Fruit fly (Drosophila melanogaster) whole organism, embryonic: Measurements from ENCODE around the gene Nrd1.

ENCODE experiments used
- Atf6 ChIP-seq: fragments of 200-800 bp; sonication (Bioruptor generic); IDR thresholded peaks from 2 replicates; pipeline ENCODE4 v1.3.6; 2022; ENCODE audit warnings: missing biosample characterization, missing genetic modification characterization
- Blimp-1 ChIP-seq: fragments of 200-800 bp; sonication (Bioruptor generic); optimal IDR thresholded peaks from 3 replicates; lab custom pipeline; 2018; ENCODE audit warnings: missing biosample characterization, missing genetic modification characterization, mild to moderate bottlenecking, moderate library complexity, missing genetic modification reagents
- Bteb2 ChIP-seq: fragments of 200-800 bp; sonication (Bioruptor generic); optimal IDR thresholded peaks from 2 replicates; lab custom pipeline; 2016; ENCODE audit warnings: missing biosample characterization, missing genetic modification characterization
- CG10654 ChIP-seq: fragments of 200-800 bp; sonication (Bioruptor generic); optimal IDR thresholded peaks from 2 replicates; lab custom pipeline; 2016; ENCODE audit warnings: missing biosample characterization, missing genetic modification characterization
- CG11093 ChIP-seq: fragments of 200-800 bp; sonication (Bioruptor generic); IDR thresholded peaks from 3 replicates; pipeline ENCODE4 v1.3.6; 2022; ENCODE audit warnings: missing biosample characterization, missing genetic modification characterization
- CG12071 ChIP-seq: fragments of 200-800 bp; sonication (Bioruptor generic); optimal IDR thresholded peaks from 3 replicates; lab custom pipeline; 2018; ENCODE audit warnings: missing biosample characterization, mild to moderate bottlenecking, missing genetic modification characterization
- CG12299 ChIP-seq: fragments of 200-800 bp; sonication (Bioruptor generic); optimal IDR thresholded peaks from 2 replicates; lab custom pipeline; 2018; ENCODE audit warnings: missing biosample characterization, mild to moderate bottlenecking, missing genetic modification characterization
- CG15269 ChIP-seq: fragments of 200-800 bp; sonication (Bioruptor generic); optimal IDR thresholded peaks from 2 replicates; lab custom pipeline; 2018; ENCODE audit warnings: missing biosample characterization, mild to moderate bottlenecking, missing genetic modification characterization, moderate library complexity
- CG18011 ChIP-seq: fragments of 200-800 bp; sonication (Bioruptor generic); optimal IDR thresholded peaks from 2 replicates; lab custom pipeline; 2017; ENCODE audit warnings: missing biosample characterization, missing genetic modification characterization, mild to moderate bottlenecking, moderate library complexity, missing genotype
- CG2120 ChIP-seq: fragments of 200-800 bp; sonication (Bioruptor generic); optimal IDR thresholded peaks from 3 replicates; lab custom pipeline; 2016; ENCODE audit warnings: missing biosample characterization, missing genetic modification characterization
- CG2199 ChIP-seq: fragments of 200-800 bp; sonication (Bioruptor generic); IDR thresholded peaks from 3 replicates; pipeline ENCODE4 v1.3.6; 2022; ENCODE audit warnings: missing biosample characterization, missing genetic modification characterization
- CG31224 ChIP-seq: fragments of 200-800 bp; sonication (Bioruptor generic); IDR thresholded peaks from 2 replicates; pipeline ENCODE4 v1.3.6; 2022; ENCODE audit warnings: missing biosample characterization, missing genetic modification characterization
- CG32532 ChIP-seq: fragments of 200-800 bp; sonication (Bioruptor generic); IDR thresholded peaks from 2 replicates; pipeline ENCODE4 v1.3.6; 2022; ENCODE audit warnings: missing biosample characterization, missing genetic modification characterization
- CG5245 ChIP-seq: fragments of 200-800 bp; sonication (Bioruptor generic); optimal IDR thresholded peaks from 3 replicates; lab custom pipeline; 2016; ENCODE audit warnings: missing biosample characterization, missing genetic modification characterization
- CG6654 ChIP-seq: fragments of 200-800 bp; sonication (Bioruptor generic); optimal IDR thresholded peaks from 2 replicates; lab custom pipeline; 2017; ENCODE audit warnings: missing biosample characterization, mild to moderate bottlenecking, missing genetic modification characterization
- CG7839 ChIP-seq: fragments of 200-800 bp; sonication (Bioruptor generic); optimal IDR thresholded peaks from 3 replicates; lab custom pipeline; 2018; ENCODE audit warnings: missing biosample characterization, mild to moderate bottlenecking, missing genetic modification characterization, moderate library complexity
- CG7963 ChIP-seq: fragments of 200-800 bp; sonication (Bioruptor generic); IDR thresholded peaks from 3 replicates; pipeline ENCODE4 v1.3.6; 2022; ENCODE audit warnings: missing biosample characterization, missing genetic modification characterization; ENCODE audit not compliant: partially characterized antibody
- CG8765 ChIP-seq: fragments of 200-800 bp; sonication (Bioruptor generic); IDR thresholded peaks from 2 replicates; pipeline ENCODE4 v1.3.6; 2022; ENCODE audit warnings: missing biosample characterization, missing genetic modification characterization
- Dfd ChIP-seq, 2 experiments: fragments of >200 bp; optimal IDR thresholded peaks; 2 replicates each; lab custom pipeline; 2017; ENCODE audit warnings: missing biosample characterization in 2 of 2, missing genetic modification characterization in 2 of 2
- ERR ChIP-seq: fragments of 200-800 bp; sonication (Bioruptor generic); optimal IDR thresholded peaks from 2 replicates; lab custom pipeline; 2016; ENCODE audit warnings: missing biosample characterization, missing genetic modification characterization
- H15 ChIP-seq: fragments of 200-800 bp; sonication (Bioruptor generic); IDR thresholded peaks from 3 replicates; pipeline ENCODE4 v1.3.6; 2022; ENCODE audit warnings: missing biosample characterization, missing genetic modification characterization
- H2.0 ChIP-seq: fragments of 200-800 bp; sonication (Bioruptor generic); IDR thresholded peaks from 2 replicates; pipeline ENCODE4 v1.3.6; 2022; ENCODE audit warnings: missing biosample characterization, missing genetic modification characterization
- HLH3B ChIP-seq: fragments of 200-800 bp; sonication (Bioruptor generic); IDR thresholded peaks from 2 replicates; pipeline ENCODE4 v1.3.6; 2022; ENCODE audit warnings: missing biosample characterization, missing genetic modification characterization
- HLH54F ChIP-seq: fragments of 200-800 bp; sonication (Bioruptor generic); optimal IDR thresholded peaks from 3 replicates; lab custom pipeline; 2016; ENCODE audit warnings: missing biosample characterization, missing genetic modification characterization
- Jarid2 ChIP-seq: fragments of 200-800 bp; sonication (Bioruptor generic); optimal IDR thresholded peaks from 3 replicates; lab custom pipeline; 2017; ENCODE audit warnings: mild to moderate bottlenecking, missing biosample characterization, missing genetic modification reagents, missing genetic modification characterization
- Med ChIP-seq: fragments of 200-800 bp; sonication (Bioruptor generic); peaks from one replicate; lab custom pipeline; 2016; ENCODE audit warnings: missing biosample characterization, missing genetic modification characterization, mild to moderate bottlenecking, inconsistent platforms, moderate library complexity
- NK7.1 ChIP-seq: fragments of 200-800 bp; sonication (Bioruptor generic); optimal IDR thresholded peaks from 3 replicates; lab custom pipeline; 2016; ENCODE audit warnings: missing biosample characterization, missing genetic modification characterization
- Ravus ChIP-seq: fragments of 200-800 bp; sonication (Bioruptor generic); IDR thresholded peaks from 2 replicates; pipeline ENCODE4 v1.3.6; 2022; ENCODE audit warnings: missing biosample characterization, missing genetic modification characterization
- Spps ChIP-seq: fragments of 200-800 bp; sonication (Bioruptor generic); optimal IDR thresholded peaks from 2 replicates; lab custom pipeline; 2018; ENCODE audit warnings: missing biosample characterization, mild to moderate bottlenecking, missing genetic modification characterization
- Sry-δ ChIP-seq: fragments of 200-800 bp; sonication (Bioruptor generic); optimal IDR thresholded peaks from 2 replicates; lab custom pipeline; 2016; ENCODE audit warnings: missing biosample characterization, missing genetic modification characterization
- Xrp1 ChIP-seq: fragments of 200-800 bp; sonication (Bioruptor generic); IDR thresholded peaks from 2 replicates; pipeline ENCODE4 v1.3.6; 2022; ENCODE audit warnings: missing biosample characterization, missing genetic modification characterization
- ab ChIP-seq: fragments of 200-800 bp; sonication (Bioruptor generic); optimal IDR thresholded peaks from 2 replicates; lab custom pipeline; 2016; ENCODE audit warnings: missing biosample characterization, missing genetic modification characterization
- al ChIP-seq: fragments of 200-800 bp; sonication (Bioruptor generic); IDR thresholded peaks from 2 replicates; pipeline ENCODE4 v1.3.6; 2022; ENCODE audit warnings: missing biosample characterization, missing genetic modification characterization
- amos ChIP-seq: fragments of 200-800 bp; sonication (Bioruptor generic); IDR thresholded peaks from 2 replicates; pipeline ENCODE4 v1.3.6; 2022; ENCODE audit warnings: missing biosample characterization, missing genetic modification characterization; ENCODE audit not compliant: partially characterized antibody
- ara ChIP-seq: fragments of 200-800 bp; sonication (Bioruptor generic); IDR thresholded peaks from 2 replicates; pipeline ENCODE4 v1.3.6; 2022; ENCODE audit warnings: missing biosample characterization, missing genetic modification characterization
- chm ChIP-seq: fragments of 200-800 bp; sonication (Bioruptor generic); IDR thresholded peaks from 2 replicates; pipeline ENCODE4 v1.3.6; 2022; ENCODE audit warnings: missing biosample characterization, missing genetic modification characterization
- cwo ChIP-seq: fragments of 200-800 bp; sonication (Bioruptor generic); optimal IDR thresholded peaks from 3 replicates; lab custom pipeline; 2017; ENCODE audit warnings: missing biosample characterization, missing genetic modification characterization, mild to moderate bottlenecking, moderate library complexity, missing genetic modification reagents
- dati ChIP-seq: fragments of 200-800 bp; sonication (Bioruptor generic); IDR thresholded peaks from 2 replicates; pipeline ENCODE4 v1.3.6; 2022; ENCODE audit warnings: missing biosample characterization, missing genetic modification characterization
- dm ChIP-seq: fragments of 200-800 bp; sonication (Bioruptor generic); optimal IDR thresholded peaks from 3 replicates; lab custom pipeline; 2016; ENCODE audit warnings: missing biosample characterization, missing genetic modification characterization
- lbe ChIP-seq: fragments of 200-800 bp; sonication (Bioruptor generic); optimal IDR thresholded peaks from 2 replicates; lab custom pipeline; 2016; ENCODE audit warnings: missing biosample characterization, mild to moderate bottlenecking, missing genetic modification characterization
- lola ChIP-seq, 3 experiments: fragments of >200 bp in 2 of 3; fragments of 200-800 bp in 1 of 3; sonication (Bioruptor generic) in 1 of 3; optimal IDR thresholded peaks; 2 replicates each; lab custom pipeline; 2017 to 2019; ENCODE audit warnings: missing biosample characterization in 3 of 3, missing genetic modification characterization in 3 of 3, mild to moderate bottlenecking in 1 of 3, moderate library complexity in 1 of 3
- oc ChIP-seq: fragments of 200-800 bp; sonication (Bioruptor generic); optimal IDR thresholded peaks from 2 replicates; lab custom pipeline; 2018; ENCODE audit warnings: missing biosample characterization, mild to moderate bottlenecking, missing genetic modification characterization, moderate library complexity
- org-1 ChIP-seq: fragments of 200-800 bp; sonication (Bioruptor generic); optimal IDR thresholded peaks from 2 replicates; lab custom pipeline; 2017; ENCODE audit warnings: missing biosample characterization, missing genetic modification characterization
- phol ChIP-seq: fragments of 200-800 bp; sonication (Bioruptor generic); optimal IDR thresholded peaks from 3 replicates; lab custom pipeline; 2018; ENCODE audit warnings: missing biosample characterization, mild to moderate bottlenecking, missing genetic modification characterization, moderate library complexity
- pita ChIP-seq: fragments of 200-800 bp; sonication (Bioruptor generic); optimal IDR thresholded peaks from 2 replicates; lab custom pipeline; 2017; ENCODE audit warnings: missing biosample characterization, mild to moderate bottlenecking, missing genetic modification characterization
- pnt ChIP-seq: fragments of 200-800 bp; sonication (Bioruptor generic); optimal IDR thresholded peaks from 3 replicates; lab custom pipeline; 2016; ENCODE audit warnings: missing biosample characterization, missing genetic modification characterization
- pzg ChIP-seq: fragments of 200-800 bp; sonication (Bioruptor generic); optimal IDR thresholded peaks from 3 replicates; lab custom pipeline; 2018; ENCODE audit warnings: missing biosample characterization, mild to moderate bottlenecking, missing genetic modification characterization, moderate library complexity
- repo ChIP-seq: fragments of 200-800 bp; sonication (Bioruptor generic); optimal IDR thresholded peaks from 2 replicates; lab custom pipeline; 2016; ENCODE audit warnings: missing biosample characterization, missing genetic modification characterization
- row ChIP-seq: fragments of 200-800 bp; sonication (Bioruptor generic); IDR thresholded peaks from 3 replicates; pipeline ENCODE4 v1.3.6; 2022; ENCODE audit warnings: missing biosample characterization, missing genetic modification characterization
- run ChIP-seq: fragments of 200-800 bp; sonication (Bioruptor generic); optimal IDR thresholded peaks from 3 replicates; lab custom pipeline; 2018; ENCODE audit warnings: missing biosample characterization, mild to moderate bottlenecking, missing genetic modification characterization

The Nrd1 gene

dm6 chrX:11818047-11818766, 50.5 kb downstream of the Nrd1 start (continued):
- TF ChIP-seq CG6654 (GFP tag; lab: Kevin White, UChicago) (peak; percentile 76), CG2120 (GFP tag; lab: Kevin White, UChicago) (peak; percentile 96), ara (GFP tag; lab: Robert Waterston, UW) (peak; percentile 93), oc (tag; lab: Kevin White, UChicago) (peak; percentile 96), CG8765 (GFP tag; lab: Robert Waterston, UW) (peak; percentile 91), CG11093 (GFP tag; lab: Robert Waterston, UW) (peak; percentile 86), pzg (GFP tag; lab: Kevin White, UChicago) (peak; percentile 13), chm (GFP tag; lab: Robert Waterston, UW) (peak; percentile 96), Med (GFP tag; lab: Kevin White, UChicago) (peak; percentile 99), Sry-δ (peak; percentile 58), CG5245 (peak; percentile 91), repo (peak; percentile 94), CG32532 (peak; percentile 93), H15 (GFP tag; lab: Robert Waterston, UW) (peak; percentile 93), Blimp-1 (GFP tag; lab: Kevin White, UChicago) (peak; percentile 94), Dfd (GFP tag; optimal IDR thresholded peaks at IDR 0.05; lab: Kevin White, UChicago) (no peak), row (GFP tag; lab: Robert Waterston, UW) (peak; percentile 97), Bteb2 (GFP tag; lab: Kevin White, UChicago) (peak; percentile 88), CG10654 (GFP tag; lab: Kevin White, UChicago) (peak; percentile 89), org-1 (peak; percentile 94), CG15269 (peak; percentile 96), HLH3B (GFP tag; lab: Robert Waterston, UW) (peak; percentile 96), dm (GFP tag; lab: Kevin White, UChicago) (peak; percentile 89), HLH54F (GFP tag; lab: Kevin White, UChicago) (peak; percentile 92), Spps (tag; lab: Kevin White, UChicago) (peak; percentile 93), CG7963 (GFP tag; lab: Robert Waterston, UW) (0 out of 3 replicates have a peak, but pooled peaks have one; percentile 19), Xrp1 (GFP tag; lab: Robert Waterston, UW) (peak; percentile 97), Atf6 (GFP tag; lab: Robert Waterston, UW) (peak; percentile 95), CG12299 (tag; lab: Kevin White, UChicago) (peak; percentile 88), H2.0 (GFP tag; lab: Robert Waterston, UW) (peak; percentile 93), pita (GFP tag; lab: Kevin White, UChicago) (no peak), CG18011 (GFP tag; lab: Kevin White, UChicago) (peak; percentile 84), amos (no peak), CG2199 (GFP tag; lab: Robert Waterston, UW) (peak; percentile 85), dati (GFP tag; lab: Robert Waterston, UW) (peak; percentile 81), run (tag; lab: Kevin White, UChicago) (peak; percentile 88), al (GFP tag; lab: Robert Waterston, UW) (peak; percentile 87), pnt (peak; percentile 93), cwo (GFP tag; lab: Kevin White, UChicago) (peak; percentile 91), CG31224 (GFP tag; lab: Robert Waterston, UW) (peak; percentile 82), CG7839 (tag; lab: Kevin White, UChicago) (peak; percentile 95), Ravus (GFP tag; lab: Robert Waterston, UW) (peak; percentile 73), phol (tag; lab: Kevin White, UChicago) (peak; percentile 92), ab (peak; percentile 75), ERR (peak; percentile 91), lola (GFP tag; optimal IDR thresholded peaks at IDR 0.05; lab: Kevin White, UChicago) (peak in 1 of 3 experiments; percentile 90), NK7.1 (peak; percentile 87), Jarid2 (peak; percentile 71), CG12071 (GFP tag; lab: Kevin White, UChicago) (peak; percentile 94), lbe (peak; percentile 91)
